Worm (Caenorhabditis elegans): ENCODE data around the gene gur-5.

gur-5 gene

ce11 chrII:5331677-5332303 is 46.7 kb downstream of the gur-5 start:
- TF ChIP-seq nhr-237 (tag; optimal IDR thresholded peaks at IDR 0.05), result no peak
- no peak for TF ChIP-seq hlh-1 (tag; optimal IDR thresholded peaks at IDR 0.05)
- no peak for TF ChIP-seq unc-62 (GFP tag; optimal IDR thresholded peaks at IDR 0.05)
- TF ChIP-seq lin-13 (tag; optimal IDR thresholded peaks at IDR 0.05), result no peak
- TF ChIP-seq bed-3 (GFP tag; optimal IDR thresholded peaks at IDR 0.05), result no peak
- no peak for TF ChIP-seq cnd-1 (tag; optimal IDR thresholded peaks at IDR 0.05)
- no peak for TF ChIP-seq unc-120 (tag; optimal IDR thresholded peaks at IDR 0.05; ENCODE audit: poor library complexity, severe bottlenecking)
- TF ChIP-seq snpc-4 (tag; optimal IDR thresholded peaks at IDR 0.05), result no peak
- no peak for TF ChIP-seq zip-8 (tag; optimal IDR thresholded peaks at IDR 0.05)
- no peak for TF ChIP-seq lsy-2 (tag; optimal IDR thresholded peaks at IDR 0.05)

ce11 chrII:5332345-5333124 is 47.4 kb downstream of the gur-5 start:
- TF ChIP-seq tbx-8 (GFP tag; optimal IDR thresholded peaks at IDR 0.05), result no peak
- TF ChIP-seq nhr-12 (tag; optimal IDR thresholded peaks at IDR 0.05), result no peak
- no peak for TF ChIP-seq mls-2 (tag; optimal IDR thresholded peaks at IDR 0.05)
- no peak for TF ChIP-seq sem-2 (GFP tag; optimal IDR thresholded peaks at IDR 0.05)
- no peak for TF ChIP-seq pha-4 (tag; optimal IDR thresholded peaks at IDR 0.05)
- no peak for TF ChIP-seq ham-2 (GFP tag; optimal IDR thresholded peaks at IDR 0.05)
- no peak for TF ChIP-seq lin-13 (tag; optimal IDR thresholded peaks at IDR 0.05)
- TF ChIP-seq hlh-1 (tag; optimal IDR thresholded peaks at IDR 0.05), result no peak
- TF ChIP-seq mep-1 (tag; optimal IDR thresholded peaks at IDR 0.05), result no peak
- no peak for TF ChIP-seq ceh-39 (tag; optimal IDR thresholded peaks at IDR 0.05)
- TF ChIP-seq unc-62 (GFP tag; optimal IDR thresholded peaks at IDR 0.05), result no peak
- no peak for TF ChIP-seq lsy-2 (tag; optimal IDR thresholded peaks at IDR 0.05)
- no peak for TF ChIP-seq nhr-28 (tag; optimal IDR thresholded peaks at IDR 0.05)
- no peak for TF ChIP-seq elt-1 (tag; optimal IDR thresholded peaks at IDR 0.05; ENCODE audit: borderline replicate concordance, insufficient read depth)
- no peak for TF ChIP-seq cnd-1 (tag; optimal IDR thresholded peaks at IDR 0.05)
- no peak for TF ChIP-seq mab-5 (tag; optimal IDR thresholded peaks at IDR 0.05)
- no peak for TF ChIP-seq elt-3 (tag; optimal IDR thresholded peaks at IDR 0.05)
- TF ChIP-seq unc-39 (tag; optimal IDR thresholded peaks at IDR 0.05), result no peak
- no peak for TF ChIP-seq zip-8 (tag; optimal IDR thresholded peaks at IDR 0.05)

- no peak for TF ChIP-seq hlh-1 (tag; optimal IDR thresholded peaks at IDR 0.05)
- TF ChIP-seq nhr-237 (tag; optimal IDR thresholded peaks at IDR 0.05), result no peak
- no peak for TF ChIP-seq bed-3 (GFP tag; optimal IDR thresholded peaks at IDR 0.05)
- no peak for TF ChIP-seq elt-3 (tag; optimal IDR thresholded peaks at IDR 0.05)
- no peak for TF ChIP-seq nhr-12 (tag; optimal IDR thresholded peaks at IDR 0.05)
- TF ChIP-seq flh-1 (GFP tag; optimal IDR thresholded peaks at IDR 0.05), result no peak
- no peak for TF ChIP-seq cnd-1 (tag; optimal IDR thresholded peaks at IDR 0.05)
- no peak for TF ChIP-seq lin-32 (GFP tag; optimal IDR thresholded peaks at IDR 0.05)
- no peak for TF ChIP-seq tbx-8 (GFP tag; optimal IDR thresholded peaks at IDR 0.05)
- no peak for TF ChIP-seq zip-8 (tag; optimal IDR thresholded peaks at IDR 0.05)
- TF ChIP-seq sem-2 (GFP tag; optimal IDR thresholded peaks at IDR 0.05), result no peak
- TF ChIP-seq ham-2 (GFP tag; optimal IDR thresholded peaks at IDR 0.05), result no peak
- no peak for TF ChIP-seq nhr-76 (tag; optimal IDR thresholded peaks at IDR 0.05)
- TF ChIP-seq unc-62 (GFP tag; optimal IDR thresholded peaks at IDR 0.05), result no peak
These were observed 48.7 kb downstream of the gur-5 start for ce11 chrII:5333729-5334255.

- TF ChIP-seq bed-3 (GFP tag; optimal IDR thresholded peaks at IDR 0.05), result no peak
- no peak for TF ChIP-seq nhr-28 (tag; optimal IDR thresholded peaks at IDR 0.05)
- no peak for TF ChIP-seq unc-39 (tag; optimal IDR thresholded peaks at IDR 0.05)
These were observed 49.5 kb downstream of the gur-5 start for ce11 chrII:5334628-5335027.

- TF ChIP-seq sem-2 (GFP tag; optimal IDR thresholded peaks at IDR 0.05) (no peak), nhr-237 (tag; optimal IDR thresholded peaks at IDR 0.05) (no peak), ceh-39 (tag; optimal IDR thresholded peaks at IDR 0.05) (no peak), mep-1 (tag; optimal IDR thresholded peaks at IDR 0.05) (no peak), hlh-1 (tag; optimal IDR thresholded peaks at IDR 0.05) (no peak), unc-39 (tag; optimal IDR thresholded peaks at IDR 0.05) (no peak), lin-32 (GFP tag; optimal IDR thresholded peaks at IDR 0.05) (no peak), ham-2 (GFP tag; optimal IDR thresholded peaks at IDR 0.05) (no peak), nhr-76 (tag; optimal IDR thresholded peaks at IDR 0.05) (no peak), cnd-1 (tag; optimal IDR thresholded peaks at IDR 0.05) (no peak), mab-5 (tag; optimal IDR thresholded peaks at IDR 0.05) (no peak), sptf-1 (tag; optimal IDR thresholded peaks at IDR 0.05) (no peak), blmp-1 (tag; optimal IDR thresholded peaks at IDR 0.05) (no peak), nhr-12 (tag; optimal IDR thresholded peaks at IDR 0.05) (no peak), snpc-4 (tag; optimal IDR thresholded peaks at IDR 0.05) (no peak), lin-13 (tag; optimal IDR thresholded peaks at IDR 0.05) (no peak)
These were observed 50.4 kb downstream of the gur-5 start for ce11 chrII:5335370-5336034.
